Fruit fly (Drosophila melanogaster): ENCODE data around the gene Reph.
A peak's percentile ranks its signal among the peaks of the same experiment; 100 is the strongest.

Reph gene

DNA sequence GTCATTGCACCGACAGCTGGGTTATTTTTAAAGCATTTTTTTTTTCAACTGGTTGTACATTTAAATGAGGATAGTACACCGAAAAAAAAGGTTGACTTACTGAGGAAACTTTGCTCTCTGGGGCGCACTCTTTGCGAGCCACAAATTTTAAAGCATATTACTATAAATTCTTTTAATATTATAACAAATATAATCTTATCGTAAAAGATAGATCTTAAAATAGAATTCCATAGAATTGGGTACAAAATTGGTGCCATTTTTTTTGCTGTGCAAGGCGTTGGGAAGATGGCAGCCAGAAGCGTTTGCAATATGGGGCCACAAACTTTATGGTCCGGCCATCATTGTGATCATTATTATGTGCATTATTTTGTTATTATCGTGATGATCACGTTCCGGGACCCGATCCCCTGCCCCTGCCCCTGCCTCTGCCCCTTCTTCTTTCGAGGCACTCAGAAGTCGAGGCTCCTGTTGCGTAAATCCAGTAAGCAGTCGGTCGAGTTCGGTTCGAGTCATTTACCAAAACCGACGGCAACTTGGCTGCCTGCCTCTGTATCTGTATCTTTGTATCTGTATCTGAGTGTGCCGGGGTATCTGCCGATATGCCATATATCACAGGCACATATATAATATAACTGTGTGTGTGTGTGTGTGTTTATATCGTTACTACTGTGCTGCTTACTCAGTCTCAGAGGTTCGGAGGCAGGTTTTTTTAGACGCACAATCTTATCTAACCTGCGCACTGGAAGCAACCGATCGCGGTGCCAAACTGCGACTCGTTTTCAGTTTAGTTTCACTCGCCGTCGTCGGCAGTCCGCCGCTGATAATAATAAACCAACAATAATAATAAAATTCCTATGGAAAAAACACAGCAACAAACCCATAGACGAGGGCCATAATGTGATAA is 24.9 kb upstream of the Reph start (continued):
- peak; percentile 7 for TF ChIP-seq Jarid2 (GFP tag; optimal IDR thresholded peaks at IDR 0.05)
- TF ChIP-seq CG6254 (GFP tag; optimal IDR thresholded peaks at IDR 0.05), result peak; percentile 28
- TF ChIP-seq Xrp1 (GFP tag; IDR thresholded peaks at IDR 0.05), result peak; percentile 27; the same call in 1 of the 2 replicates
- TF ChIP-seq C15 (GFP tag; IDR thresholded peaks at IDR 0.05), result no peak
- no peak for TF ChIP-seq CG10462 (GFP tag; optimal IDR thresholded peaks at IDR 0.05)
- no peak for TF ChIP-seq CG6654 (GFP tag; optimal IDR thresholded peaks at IDR 0.05)
- no peak for TF ChIP-seq BEAF-32 (GFP tag; optimal IDR thresholded peaks at IDR 0.05)
- 0 out of 3 replicates have a peak, but pooled peaks have one; percentile 21 for TF ChIP-seq so (GFP tag; IDR thresholded peaks at IDR 0.05)
- TF ChIP-seq rib (GFP tag; IDR thresholded peaks at IDR 0.05), result no peak
- no peak for TF ChIP-seq repo (GFP tag; optimal IDR thresholded peaks at IDR 0.05)
- TF ChIP-seq fd96Cb (tag; optimal IDR thresholded peaks at IDR 0.05), result peak; percentile 39
- TF ChIP-seq ERR (GFP tag; optimal IDR thresholded peaks at IDR 0.05), result no peak
- TF ChIP-seq CG17912 (GFP tag; optimal IDR thresholded peaks at IDR 0.05), result no peak
- TF ChIP-seq onecut (GFP tag; IDR thresholded peaks at IDR 0.05), result no peak
- TF ChIP-seq CG12071 (GFP tag; optimal IDR thresholded peaks at IDR 0.05), result no peak
- TF ChIP-seq CG4424 (GFP tag; optimal IDR thresholded peaks at IDR 0.05), result peak; percentile 10
- TF ChIP-seq CG30020 (tag; optimal IDR thresholded peaks at IDR 0.05), result no peak
- TF ChIP-seq tin (GFP tag; optimal IDR thresholded peaks at IDR 0.05), result peak; percentile 5
- no peak for TF ChIP-seq CG7271 (tag; optimal IDR thresholded peaks at IDR 0.05)
- TF ChIP-seq kah (GFP tag; optimal IDR thresholded peaks at IDR 0.05), result no peak
- peak; percentile 25 for TF ChIP-seq oc (tag; optimal IDR thresholded peaks at IDR 0.05)
- TF ChIP-seq ssp (GFP tag; IDR thresholded peaks at IDR 0.05), result no peak
- TF ChIP-seq CG12219 (GFP tag; optimal IDR thresholded peaks at IDR 0.05), result no peak
- TF ChIP-seq Xbp1 (GFP tag; optimal IDR thresholded peaks at IDR 0.05), result no peak
- no peak for TF ChIP-seq tup (GFP tag; optimal IDR thresholded peaks at IDR 0.05)
- TF ChIP-seq CG3163 (GFP tag; optimal IDR thresholded peaks at IDR 0.05), result no peak
- TF ChIP-seq exex (tag; optimal IDR thresholded peaks at IDR 0.05), result peak; percentile 82
- 0 out of 3 replicates have a peak, but pooled peaks have one; percentile 21 for TF ChIP-seq ci (GFP tag; IDR thresholded peaks at IDR 0.05)
- no peak for TF ChIP-seq Opbp (GFP tag; IDR thresholded peaks at IDR 0.05; ENCODE audit: partially characterized antibody)
- no peak for TF ChIP-seq Nf-YC (tag; optimal IDR thresholded peaks at IDR 0.05)
- no peak for TF ChIP-seq CG3065 (GFP tag; optimal IDR thresholded peaks at IDR 0.05)
- TF ChIP-seq sna (GFP tag; IDR thresholded peaks at IDR 0.05; ENCODE audit: partially characterized antibody), result no peak; the same call in 1 of the 2 replicates
- no peak for TF ChIP-seq CG4854 (GFP tag; optimal IDR thresholded peaks at IDR 0.05)
- no peak for TF ChIP-seq Eip74EF (GFP tag; optimal IDR thresholded peaks at IDR 0.05)
- TF ChIP-seq CG1647 (GFP tag; optimal IDR thresholded peaks at IDR 0.05), result no peak
- no peak for TF ChIP-seq Lpt (GFP tag; optimal IDR thresholded peaks at IDR 0.05)
- TF ChIP-seq eyg (GFP tag; optimal IDR thresholded peaks at IDR 0.05), result no peak
- TF ChIP-seq cad (GFP tag; optimal IDR thresholded peaks at IDR 0.05), result peak; percentile 49
- TF ChIP-seq tap (tag; optimal IDR thresholded peaks at IDR 0.05), result no peak
- no peak for TF ChIP-seq Trl (optimal IDR thresholded peaks at IDR 0.05)
- TF ChIP-seq Trl (GFP tag; optimal IDR thresholded peaks at IDR 0.05), result no peak
- no peak for TF ChIP-seq Doc2 (GFP tag; IDR thresholded peaks at IDR 0.05)
- TF ChIP-seq CG9727 (GFP tag; optimal IDR thresholded peaks at IDR 0.05), result peak; percentile 36
- TF ChIP-seq CoRest (tag; optimal IDR thresholded peaks at IDR 0.05), result peak; percentile 42
- TF ChIP-seq Deaf1 (tag; optimal IDR thresholded peaks at IDR 0.05), result peak; percentile 90
- TF ChIP-seq CG13894 (tag; optimal IDR thresholded peaks at IDR 0.05), result peak; percentile 93
- no peak for TF ChIP-seq CG11247 (GFP tag; IDR thresholded peaks at IDR 0.05)
- TF ChIP-seq Sry-δ (GFP tag; optimal IDR thresholded peaks at IDR 0.05), result no peak
- no peak for TF ChIP-seq ranshi (GFP tag; IDR thresholded peaks at IDR 0.05)
